Worm (Caenorhabditis elegans) whole organism, L1 larva: Measurements from ENCODE around the gene rpn-2.

Source experiments
- C04F5.9 ChIP-seq: sonication (generic microtip); optimal IDR thresholded peaks from 2 replicates; lab custom pipeline; 2016; ENCODE audit warnings: missing genetic modification characterization, missing compliant biosample characterization
- C16A3.4 ChIP-seq: fragments of 150-350 bp; optimal IDR thresholded peaks from 2 replicates; lab custom pipeline; 2014; ENCODE audit warnings: missing biosample characterization, missing genetic modification characterization
- F16B12.6 ChIP-seq: fragments of 150-350 bp; optimal IDR thresholded peaks from 2 replicates; lab custom pipeline; 2014; ENCODE audit warnings: missing biosample characterization, missing genetic modification characterization
- Y116A8C.19 ChIP-seq: sonication (generic microtip); optimal IDR thresholded peaks from 2 replicates; lab custom pipeline; 2016; ENCODE audit warnings: missing compliant biosample characterization, missing genetic modification characterization, borderline replicate concordance
- aly-2 ChIP-seq: fragments of 150-350 bp; optimal IDR thresholded peaks from 2 replicates; lab custom pipeline; 2014; ENCODE audit warnings: missing biosample characterization, missing genetic modification characterization
- blmp-1 ChIP-seq: fragments of 150-350 bp; optimal IDR thresholded peaks from 2 replicates; lab custom pipeline; 2014; ENCODE audit warnings: missing biosample characterization, missing genetic modification characterization
- ceh-8 ChIP-seq: fragments of 200-800 bp; sonication (Bioruptor generic); optimal IDR thresholded peaks from 2 replicates; lab custom pipeline; 2018; ENCODE audit warnings: mild to moderate bottlenecking, missing genetic modification characterization, moderate library complexity, missing compliant biosample characterization
- ceh-90 ChIP-seq: sonication (generic microtip); optimal IDR thresholded peaks from 2 replicates; lab custom pipeline; 2016; ENCODE audit warnings: missing genetic modification characterization, missing compliant biosample characterization
- ces-1 ChIP-seq: fragments of 150-350 bp; optimal IDR thresholded peaks from 2 replicates; lab custom pipeline; 2014; ENCODE audit warnings: missing biosample characterization, missing genetic modification reagents, missing genetic modification characterization
- dsc-1 ChIP-seq: sonication (generic microtip); optimal IDR thresholded peaks from 2 replicates; lab custom pipeline; 2016; ENCODE audit warnings: mild to moderate bottlenecking, missing genetic modification characterization, missing compliant biosample characterization
- efl-1 ChIP-seq, 4 experiments: fragments of 150-350 bp; optimal IDR thresholded peaks in 3 of 4; peaks in 1 of 4; 1 replicate in 1 of 4; 2 replicates in 3 of 4; lab custom pipeline; 2014; ENCODE audit warnings: missing biosample characterization in 2 of 4, missing genetic modification characterization in 2 of 4, missing genetic modification reagents in 2 of 4
- elt-2 ChIP-seq: sonication (generic microtip); optimal IDR thresholded peaks from 2 replicates; lab custom pipeline; 2016; ENCODE audit warnings: missing genetic modification characterization, mild to moderate bottlenecking, inconsistent platforms, missing compliant biosample characterization, missing genetic modification reagents
- elt-3 ChIP-seq, 6 experiments: fragments of 150-350 bp in 1 of 6; sonication (generic microtip); optimal IDR thresholded peaks; 2 replicates each; lab custom pipeline; 2017 to 2018; ENCODE audit warnings: missing biosample characterization in 6 of 6, missing genetic modification characterization in 6 of 6, inconsistent platforms in 1 of 6
- ets-5 ChIP-seq: fragments of 200-800 bp; sonication (Bioruptor generic); IDR thresholded peaks from 2 replicates; pipeline ENCODE4 v1.3.6; 2022; ENCODE audit warnings: missing genetic modification characterization, missing compliant biosample characterization
- fkh-4 ChIP-seq: sonication (generic microtip); optimal IDR thresholded peaks from 2 replicates; lab custom pipeline; 2016; ENCODE audit warnings: missing compliant biosample characterization, missing genetic modification characterization, borderline replicate concordance
- fkh-8 ChIP-seq: sonication (generic microtip); optimal IDR thresholded peaks from 2 replicates; lab custom pipeline; 2016; ENCODE audit warnings: mild to moderate bottlenecking, missing genetic modification characterization, missing compliant biosample characterization
- irx-1 ChIP-seq: sonication (generic microtip); optimal IDR thresholded peaks from 2 replicates; lab custom pipeline; 2016; ENCODE audit warnings: missing genetic modification characterization, missing compliant biosample characterization
- isw-1 ChIP-seq: fragments of 200-800 bp; sonication (Bioruptor generic); IDR thresholded peaks from 2 replicates; pipeline ENCODE4 v1.3.6; 2022; ENCODE audit warnings: missing genetic modification characterization, missing compliant biosample characterization
- jun-1 ChIP-seq: fragments of 150-350 bp; optimal IDR thresholded peaks from 2 replicates; lab custom pipeline; 2014; ENCODE audit warnings: missing biosample characterization, missing genetic modification reagents, missing genetic modification characterization
- lin-35 ChIP-seq, 2 experiments: fragments of 150-350 bp; optimal IDR thresholded peaks; 2 replicates each; lab custom pipeline; 2014; ENCODE audit warnings: missing biosample characterization in 2 of 2, missing genetic modification characterization in 2 of 2, missing genetic modification reagents in 2 of 2
- lin-39 ChIP-seq: fragments of 150-350 bp; optimal IDR thresholded peaks from 2 replicates; lab custom pipeline; 2014; ENCODE audit warnings: missing biosample characterization, missing genetic modification reagents, missing genetic modification characterization
- lsy-2 ChIP-seq, 2 experiments: fragments of 150-350 bp; optimal IDR thresholded peaks; 2 replicates each; lab custom pipeline; 2014; ENCODE audit warnings: missing biosample characterization in 2 of 2, missing genetic modification characterization in 2 of 2
- mab-9 ChIP-seq: fragments of 200-800 bp; sonication (Bioruptor generic); IDR thresholded peaks from 2 replicates; pipeline ENCODE4 v1.3.6; 2022; ENCODE audit warnings: missing genetic modification reagents, missing genetic modification characterization, missing compliant biosample characterization
- mef-2 ChIP-seq: fragments of 150-350 bp; optimal IDR thresholded peaks from 2 replicates; lab custom pipeline; 2014; ENCODE audit warnings: missing biosample characterization, missing genetic modification characterization
- mep-1 ChIP-seq: fragments of 150-350 bp; optimal IDR thresholded peaks from 2 replicates; lab custom pipeline; 2014; ENCODE audit warnings: missing biosample characterization, missing genetic modification characterization
- nhr-19 ChIP-seq: fragments of 200-800 bp; sonication (Bioruptor generic); conservative IDR thresholded peaks from 2 replicates; pipeline ENCODE4 v1.3.6; 2022; ENCODE audit warnings: missing genetic modification characterization, missing compliant biosample characterization
- nhr-20 ChIP-seq: sonication (generic microtip); optimal IDR thresholded peaks from 2 replicates; lab custom pipeline; 2016; ENCODE audit warnings: mild to moderate bottlenecking, missing genetic modification characterization, missing compliant biosample characterization
- nhr-237 ChIP-seq: fragments of 150-350 bp; optimal IDR thresholded peaks from 2 replicates; lab custom pipeline; 2014; ENCODE audit warnings: missing biosample characterization, missing genetic modification characterization
- nhr-47 ChIP-seq: sonication (generic microtip); optimal IDR thresholded peaks from 2 replicates; lab custom pipeline; 2016; ENCODE audit warnings: mild to moderate bottlenecking, missing genetic modification characterization, moderate library complexity, missing compliant biosample characterization
- pag-3 ChIP-seq: sonication (generic microtip); optimal IDR thresholded peaks from 2 replicates; lab custom pipeline; 2017; ENCODE audit warnings: missing genetic modification characterization, mild to moderate bottlenecking, missing compliant biosample characterization, antibody characterized with exemption, borderline replicate concordance; ENCODE audit not compliant: insufficient read depth
- pax-3 ChIP-seq: fragments of 200-800 bp; sonication (Bioruptor generic); optimal IDR thresholded peaks from 2 replicates; lab custom pipeline; 2018; ENCODE audit warnings: mild to moderate bottlenecking, missing genetic modification characterization, moderate library complexity, missing compliant biosample characterization
- pqm-1 ChIP-seq: sonication (generic microtip); optimal IDR thresholded peaks from 3 replicates; lab custom pipeline; 2017; ENCODE audit warnings: missing biosample characterization, missing genetic modification characterization
- snu-23 ChIP-seq: sonication (generic microtip); optimal IDR thresholded peaks from 2 replicates; lab custom pipeline; 2016; ENCODE audit warnings: missing genetic modification characterization, missing compliant biosample characterization
- sox-4 ChIP-seq: sonication (generic microtip); optimal IDR thresholded peaks from 2 replicates; lab custom pipeline; 2016; ENCODE audit warnings: missing genetic modification characterization, missing compliant biosample characterization
- tbx-2 ChIP-seq: sonication (generic microtip); optimal IDR thresholded peaks from 2 replicates; lab custom pipeline; 2016; ENCODE audit warnings: missing genetic modification characterization, missing compliant biosample characterization
- tlp-1 ChIP-seq: fragments of 150-350 bp; optimal IDR thresholded peaks from 2 replicates; lab custom pipeline; 2014; ENCODE audit warnings: missing biosample characterization, missing genetic modification characterization

The rpn-2 gene

DNA sequence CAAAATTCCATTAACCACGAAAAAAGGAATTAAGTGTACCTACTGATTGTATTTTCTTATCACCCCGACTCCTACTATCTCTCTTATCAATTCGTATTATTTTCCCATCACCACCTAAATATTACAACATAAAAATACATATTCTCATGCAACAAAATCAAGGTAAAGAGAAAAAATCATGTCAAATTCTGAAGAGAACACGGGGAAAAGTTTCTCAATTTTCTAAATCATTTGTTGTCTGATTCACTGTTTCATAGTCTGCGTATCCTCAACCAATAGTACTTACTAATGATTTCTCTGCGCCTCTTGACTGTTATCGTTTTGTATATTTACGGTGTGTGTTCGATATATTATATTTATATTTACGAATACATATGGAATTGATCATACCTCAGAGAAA is 32.9 kb downstream of the rpn-2 start:
- TF ChIP-seq tlp-1 (tag; lab: Kevin White, UChicago) (peak; percentile 5), C16A3.4 (tag; lab: Kevin White, UChicago) (peak; percentile 1), fkh-8 (tag; lab: Kevin White, UChicago) (no peak), jun-1 (tag; lab: Kevin White, UChicago) (peak; percentile 1), tbx-2 (tag; lab: Kevin White, UChicago) (no peak), ceh-90 (tag; lab: Kevin White, UChicago) (no peak), elt-2 (tag; lab: Kevin White, UChicago) (peak; percentile 69), blmp-1 (tag; lab: Kevin White, UChicago) (peak; percentile 39), mep-1 (tag; lab: Kevin White, UChicago) (peak; percentile 23), lin-35 (GFP tag; optimal IDR thresholded peaks at IDR 0.05; lab: Kevin White, UChicago) (peak in 1 of 2 experiments; percentile 47), elt-3 (tag; optimal IDR thresholded peaks at IDR 0.05; lab: Kevin White, UChicago) (peak in 2 of 6 experiments; percentile 58 to 76), efl-1 (optimal IDR thresholded peaks at IDR 0.05; lab: Kevin White, UChicago) (peak in 1 of 2 experiments; percentile 4), efl-1 (GFP tag; optimal IDR thresholded peaks at IDR 0.05 in 1 of 2; lab: Kevin White, UChicago) (peak in 1 of 2 experiments; percentile 83), nhr-20 (peak; percentile 20)

- TF ChIP-seq dsc-1 (tag; lab: Kevin White, UChicago) (no peak), ceh-90 (tag; lab: Kevin White, UChicago) (no peak), nhr-237 (tag; lab: Kevin White, UChicago) (no peak), snu-23 (GFP tag; lab: Kevin White, UChicago) (no peak), nhr-47 (tag; lab: Kevin White, UChicago) (no peak), lin-39 (tag; lab: Kevin White, UChicago) (no peak), ceh-8 (GFP tag; lab: Kevin White, UChicago) (no peak), sox-4 (no peak)
- TF ChIP-seq, all 84 proteins: peak for 0
Measured at ce11 chrIII:6236649-6237048, 37.7 kb downstream of the rpn-2 start, which contains the start of gene T12A2.21. T12A2.21 (minus strand) TSS chrIII:6236749.

DNA sequence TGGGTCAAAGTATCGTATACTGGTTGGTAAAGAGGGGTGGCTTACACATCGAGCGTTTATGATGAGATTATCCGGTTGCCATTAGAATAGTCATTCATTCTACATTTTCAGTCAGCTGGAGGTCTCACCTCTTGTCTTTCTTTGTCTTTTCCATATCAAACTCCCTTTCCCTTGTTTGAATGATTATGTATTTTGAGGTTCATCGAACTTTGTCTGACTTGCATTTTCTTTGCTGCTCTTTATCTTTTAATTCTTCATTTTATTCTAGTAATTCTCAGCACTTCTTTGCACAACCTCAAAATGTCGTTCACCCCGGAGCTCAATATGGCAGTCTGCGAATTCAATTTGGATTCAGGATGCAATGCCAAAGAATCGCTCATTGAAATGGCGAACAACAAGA is 41.5 kb downstream of the rpn-2 start, which contains the start of gene T12A2.3:
TSS of gene T12A2.3 (plus strand) at position 301 of the 400 bp plus-strand sequence.
- TF ChIP-seq nhr-237 (tag; lab: Kevin White, UChicago) (no peak), elt-3 (tag; optimal IDR thresholded peaks at IDR 0.05; lab: Kevin White, UChicago) (no peak), efl-1 (optimal IDR thresholded peaks at IDR 0.05; lab: Kevin White, UChicago) (no peak), efl-1 (GFP tag; optimal IDR thresholded peaks at IDR 0.05 in 1 of 2; lab: Kevin White, UChicago) (no peak), mef-2 (tag; lab: Kevin White, UChicago) (no peak), ceh-90 (tag; lab: Kevin White, UChicago) (no peak), irx-1 (no peak), pax-3 (tag; lab: Kevin White, UChicago) (no peak), nhr-19 (GFP tag; lab: Robert Waterston, UW) (no peak), isw-1 (GFP tag; lab: Robert Waterston, UW) (no peak), jun-1 (tag; lab: Kevin White, UChicago) (no peak), pag-3 (no peak), aly-2 (tag; lab: Kevin White, UChicago) (no peak), ets-5 (no peak), lsy-2 (tag; optimal IDR thresholded peaks at IDR 0.05; lab: Kevin White, UChicago) (no peak), ces-1 (no peak), pqm-1 (tag; lab: Kevin White, UChicago) (no peak), C04F5.9 (tag; lab: Kevin White, UChicago) (no peak), sox-4 (no peak), fkh-4 (tag; lab: Kevin White, UChicago) (no peak), mab-9 (no peak)

- no peak for TF ChIP-seq C04F5.9 (tag; lab: Kevin White, UChicago)
- TF ChIP-seq F16B12.6 (tag; lab: Kevin White, UChicago): no peak
- no peak for TF ChIP-seq mep-1 (tag; lab: Kevin White, UChicago)
- no peak for TF ChIP-seq isw-1 (GFP tag; lab: Robert Waterston, UW)
- TF ChIP-seq Y116A8C.19 (tag; lab: Kevin White, UChicago): no peak
- no peak for TF ChIP-seq blmp-1 (tag; lab: Kevin White, UChicago)
- TF ChIP-seq ets-5: no peak
Measured at ce11 chrIII:6245728-6246127, 46.7 kb downstream of the rpn-2 start, which contains the start of gene bcas-2. bcas-2 (minus strand) TSS chrIII:6245828.
